Fruit fly (Drosophila melanogaster) whole organism: ENCODE measurements around the gene BNIP3.

Source experiments
- CG8478 ChIP-seq: fragments of >200 bp; optimal IDR thresholded peaks from 2 replicates; lab custom pipeline; 2018; ENCODE audit warnings: inconsistent platforms
- Dll ChIP-seq: fragments of >200 bp; optimal IDR thresholded peaks from 2 replicates; lab custom pipeline; 2017
- pan ChIP-seq: fragments of >200 bp; optimal IDR thresholded peaks from 2 replicates; lab custom pipeline; 2017
- psq ChIP-seq: fragments of >200 bp; optimal IDR thresholded peaks from 2 replicates; lab custom pipeline; 2017

DNA sequence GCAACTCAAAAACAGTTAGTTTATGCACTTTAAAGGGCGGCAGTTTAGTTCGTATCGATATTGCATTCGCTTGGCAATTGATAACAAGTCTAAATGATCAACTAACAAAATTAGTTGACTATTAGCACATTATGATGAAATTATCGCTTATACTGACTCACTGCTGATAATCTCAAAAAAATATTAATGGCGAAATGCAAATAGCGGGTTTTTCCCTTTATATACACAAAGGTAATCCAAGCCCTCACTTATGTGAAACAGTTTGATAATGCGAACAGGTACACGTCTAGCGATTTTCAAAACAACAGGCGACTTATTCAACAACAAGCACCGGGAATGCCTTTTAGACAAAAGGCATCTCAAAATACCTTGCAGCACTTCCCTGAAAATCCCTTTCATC lies 5.1 kb downstream of the BNIP3 start:
- no peak for TF ChIP-seq Dll
- no peak for TF ChIP-seq psq (lab: Kevin White, UChicago)
- no peak for TF ChIP-seq pan
- no peak for TF ChIP-seq CG8478 (lab: Kevin White, UChicago)
